Fruit fly (Drosophila melanogaster) Kc167 (cell line): ENCODE data around the gene CG13947.

Source experiments
- h ChIP-seq: fragments of >200 bp; optimal IDR thresholded peaks from 3 replicates; lab custom pipeline; 2018; ENCODE audit warnings: missing external identifiers
- insv ChIP-seq: fragments of >200 bp; optimal IDR thresholded peaks from 3 replicates; lab custom pipeline; 2018; ENCODE audit warnings: missing external identifiers
- psq ChIP-seq: fragments of >200 bp; optimal IDR thresholded peaks from 2 replicates; lab custom pipeline; 2017; ENCODE audit warnings: missing external identifiers
- ttk ChIP-seq: sonication (Bioruptor generic); optimal IDR thresholded peaks from 2 replicates; lab custom pipeline; 2017; ENCODE audit warnings: missing external identifiers

- TF ChIP-seq psq (lab: Kevin White, UChicago) = no peak
- no peak for TF ChIP-seq h (lab: Kevin White, UChicago)
- TF ChIP-seq ttk (lab: Kevin White, UChicago) = no peak
- no peak for TF ChIP-seq insv (lab: Kevin White, UChicago)
Observed at dm6 chr2L:827049-827448, 48.1 kb downstream of the CG13947 start.
